Worm (Caenorhabditis elegans) whole organism, dauer: ENCODE results near the gene gba-1.

Experiments
- unc-62 ChIP-seq: sonication (generic microtip); optimal IDR thresholded peaks from 2 replicates; lab custom pipeline; 2017; ENCODE audit warnings: missing biosample characterization, missing genetic modification reagents, missing genetic modification characterization

The gba-1 gene

ce11 chrII:2177735-2178134 lies 1.2 kb downstream of the gba-1 start:
- no peak for TF ChIP-seq unc-62 (GFP tag; lab: Kevin White, UChicago)

- no peak for TF ChIP-seq unc-62 (GFP tag; lab: Kevin White, UChicago)
Measured at ce11 chrII:2186329-2186728, 9.8 kb downstream of the gba-1 start, which contains the start of gene gba-2. Gene gba-2, minus strand, starts transcription at chrII:2186434.

ce11 chrII:2186730-2187129 lies 10.2 kb downstream of the gba-1 start:
- no peak for TF ChIP-seq unc-62 (GFP tag; lab: Kevin White, UChicago)

- TF ChIP-seq unc-62 (GFP tag; lab: Kevin White, UChicago), result no peak
Measured at ce11 chrII:2189357-2189756, 12.8 kb downstream of the gba-1 start, which contains the start of gene mtq-2. Gene mtq-2, minus strand, starts transcription at chrII:2189457.

- TF ChIP-seq unc-62 (GFP tag; lab: Kevin White, UChicago), result no peak
Measured at ce11 chrII:2190522-2190921, 14.0 kb downstream of the gba-1 start.

ce11 chrII:2191383-2191782 lies 14.8 kb downstream of the gba-1 start:
- no peak for TF ChIP-seq unc-62 (GFP tag; lab: Kevin White, UChicago)

- TF ChIP-seq unc-62 (GFP tag; lab: Kevin White, UChicago), result no peak
Measured at ce11 chrII:2192267-2192666, 15.7 kb downstream of the gba-1 start.

ce11 chrII:2195541-2195940 lies 19.0 kb downstream of the gba-1 start:
- no peak for TF ChIP-seq unc-62 (GFP tag; lab: Kevin White, UChicago)

- TF ChIP-seq unc-62 (GFP tag; lab: Kevin White, UChicago), result no peak
Measured at ce11 chrII:2196742-2197141, 20.2 kb downstream of the gba-1 start.

- no peak for TF ChIP-seq unc-62 (GFP tag; lab: Kevin White, UChicago)
Measured at ce11 chrII:2197555-2198288, 21.2 kb downstream of the gba-1 start, which contains the start of gene C33C12.1. Gene C33C12.1, plus strand, starts transcription at chrII:2198238.

- no peak for TF ChIP-seq unc-62 (GFP tag; lab: Kevin White, UChicago)
Measured at ce11 chrII:2202147-2202546, 25.6 kb downstream of the gba-1 start.

ce11 chrII:2204077-2204476 lies 27.5 kb downstream of the gba-1 start, which contains the start of gene Y59C2A.2:
Gene Y59C2A.2, minus strand, starts transcription at chrII:2204137.
- no peak for TF ChIP-seq unc-62 (GFP tag; lab: Kevin White, UChicago)

ce11 chrII:2206064-2206722 lies 29.7 kb downstream of the gba-1 start:
- no peak for TF ChIP-seq unc-62 (GFP tag; lab: Kevin White, UChicago)

ce11 chrII:2207812-2208211 lies 31.3 kb downstream of the gba-1 start, which contains the start of gene Y59C2A.1:
Gene Y59C2A.1, plus strand, starts transcription at chrII:2208112.
- no peak for TF ChIP-seq unc-62 (GFP tag; lab: Kevin White, UChicago)

- no peak for TF ChIP-seq unc-62 (GFP tag; lab: Kevin White, UChicago)
Measured at ce11 chrII:2215512-2215911, 39.0 kb downstream of the gba-1 start.

- TF ChIP-seq unc-62 (GFP tag; lab: Kevin White, UChicago), result no peak
Measured at ce11 chrII:2216940-2217664, 40.6 kb downstream of the gba-1 start.
